Fruit fly (Drosophila melanogaster): ENCODE data around the gene Axs.

Gene Axs

dm6 chrX:16688106-16688459 lies 4.4 kb upstream of the Axs start:
- TF ChIP-seq Myc (optimal IDR thresholded peaks at IDR 0.05) = no peak
- TF ChIP-seq psq (optimal IDR thresholded peaks at IDR 0.05) = no peak
- no peak for TF ChIP-seq h (optimal IDR thresholded peaks at IDR 0.05)
- no peak for TF ChIP-seq Sin3A (optimal IDR thresholded peaks at IDR 0.05)
- no peak for TF ChIP-seq insv (optimal IDR thresholded peaks at IDR 0.05)
- TF ChIP-seq ttk (optimal IDR thresholded peaks at IDR 0.05) = no peak

DNA sequence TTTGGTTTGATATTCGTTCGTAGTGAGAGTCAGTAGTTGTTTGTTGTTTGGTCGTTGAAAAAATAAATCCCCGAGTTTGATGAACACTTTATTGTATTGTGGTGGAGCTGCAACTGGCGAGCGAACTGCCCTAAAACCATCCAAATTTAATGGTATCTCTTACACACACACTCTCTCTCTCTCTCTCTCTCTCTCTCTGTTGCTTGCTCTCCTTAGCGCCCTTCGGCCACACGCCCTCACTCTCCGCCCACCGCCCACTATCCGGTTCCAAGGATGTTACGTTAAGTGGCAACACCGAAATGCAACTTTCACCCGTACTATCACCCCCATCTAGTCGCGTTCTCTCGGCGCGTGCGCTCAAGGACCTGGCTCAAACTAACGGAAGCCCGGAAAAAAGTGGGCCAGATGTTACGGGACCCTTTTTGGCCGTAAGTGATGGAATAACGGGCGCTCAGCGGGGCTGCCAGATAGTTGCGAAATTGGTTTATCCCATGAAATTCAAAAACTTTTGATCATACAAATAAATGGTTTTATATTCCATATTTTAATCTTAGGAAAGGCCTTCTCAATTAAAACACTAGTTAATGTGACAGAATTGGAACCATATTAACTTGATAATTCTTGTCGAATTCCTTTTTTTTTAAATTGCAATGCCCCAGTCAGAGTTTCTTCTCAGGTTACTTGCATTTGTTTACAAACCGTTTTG lies 3.9 kb upstream of the Axs start:
- TF ChIP-seq insv (optimal IDR thresholded peaks at IDR 0.05) (no peak), h (optimal IDR thresholded peaks at IDR 0.05) (no peak), psq (optimal IDR thresholded peaks at IDR 0.05) (no peak), ttk (optimal IDR thresholded peaks at IDR 0.05) (no peak), Myc (optimal IDR thresholded peaks at IDR 0.05) (no peak), Sin3A (optimal IDR thresholded peaks at IDR 0.05) (no peak)

DNA sequence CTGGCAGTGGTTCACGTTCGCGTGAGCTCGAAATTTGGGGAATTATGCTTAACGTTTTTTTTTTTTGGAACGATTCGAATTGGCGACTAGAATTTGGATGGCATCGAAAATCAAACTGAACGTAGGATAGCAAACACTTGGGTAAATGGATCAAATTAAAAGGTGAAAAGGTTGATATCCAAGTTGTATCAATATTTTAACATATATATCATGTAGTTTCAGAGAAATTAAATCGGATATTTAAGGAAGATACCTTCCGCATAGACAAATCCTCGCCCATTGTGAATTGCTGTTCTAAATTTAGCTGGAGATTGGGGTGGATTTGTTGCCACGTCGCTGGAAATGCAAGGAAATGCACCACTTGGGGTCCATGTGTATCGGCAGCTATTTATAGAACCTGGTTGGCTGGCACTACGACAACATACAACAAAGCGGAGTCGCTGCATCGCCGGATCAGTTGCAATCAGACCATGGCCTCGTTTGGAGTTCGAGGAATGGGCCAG lies 4.8 kb downstream of the Axs start, which contains the start of the genes CG13010 and sing:
Gene CG13010 (minus strand): TSS at position 101 of the 503 bp plus-strand sequence.
Gene sing (plus strand): TSS at position 453 of the 503 bp plus-strand sequence.
- TF ChIP-seq ttk (optimal IDR thresholded peaks at IDR 0.05) (no peak), h (optimal IDR thresholded peaks at IDR 0.05) (no peak), Myc (optimal IDR thresholded peaks at IDR 0.05) (no peak), insv (optimal IDR thresholded peaks at IDR 0.05) (no peak), psq (optimal IDR thresholded peaks at IDR 0.05) (no peak)

- TF ChIP-seq Sin3A (optimal IDR thresholded peaks at IDR 0.05) (no peak), ttk (optimal IDR thresholded peaks at IDR 0.05) (no peak), insv (optimal IDR thresholded peaks at IDR 0.05) (no peak), psq (optimal IDR thresholded peaks at IDR 0.05) (no peak), h (optimal IDR thresholded peaks at IDR 0.05) (no peak), Myc (optimal IDR thresholded peaks at IDR 0.05) (no peak)
Observed at dm6 chrX:16677163-16677562, 6.5 kb downstream of the Axs start.

DNA sequence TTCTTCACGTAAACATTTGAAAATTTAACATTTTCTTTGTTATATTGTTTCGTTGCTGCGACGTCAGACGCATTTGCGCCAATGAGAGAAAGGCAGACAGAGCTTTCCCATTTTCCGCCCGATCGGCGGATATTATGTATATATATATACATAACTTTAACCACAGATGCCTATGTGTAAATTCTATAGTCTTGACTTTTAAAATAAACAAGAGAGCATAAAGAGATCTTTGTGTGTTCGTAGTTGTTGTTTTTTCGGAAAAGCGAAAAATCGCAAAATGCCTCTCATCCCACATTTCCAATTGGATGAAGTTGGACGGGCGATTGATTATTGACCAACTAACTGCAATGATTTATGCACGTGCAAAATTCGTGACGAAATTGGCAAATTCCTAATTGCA lies 7.0 kb downstream of the Axs start, which contains the start of gene CG13012:
Gene CG13012 (minus strand): TSS at position 101 of the 400 bp plus-strand sequence.
- no peak for TF ChIP-seq Sin3A (optimal IDR thresholded peaks at IDR 0.05)
- no peak for TF ChIP-seq ttk (optimal IDR thresholded peaks at IDR 0.05)
- TF ChIP-seq Myc (optimal IDR thresholded peaks at IDR 0.05) = no peak
- TF ChIP-seq h (optimal IDR thresholded peaks at IDR 0.05) = no peak
- no peak for TF ChIP-seq psq (optimal IDR thresholded peaks at IDR 0.05)
- no peak for TF ChIP-seq insv (optimal IDR thresholded peaks at IDR 0.05)

dm6 chrX:16674538-16674937 lies 9.2 kb downstream of the Axs start:
- TF ChIP-seq ttk (optimal IDR thresholded peaks at IDR 0.05) (no peak), insv (optimal IDR thresholded peaks at IDR 0.05) (no peak), Sin3A (optimal IDR thresholded peaks at IDR 0.05) (no peak), Myc (optimal IDR thresholded peaks at IDR 0.05) (no peak), h (optimal IDR thresholded peaks at IDR 0.05) (no peak), psq (optimal IDR thresholded peaks at IDR 0.05) (no peak)

- TF ChIP-seq psq (optimal IDR thresholded peaks at IDR 0.05) = no peak
- no peak for TF ChIP-seq insv (optimal IDR thresholded peaks at IDR 0.05)
- TF ChIP-seq ttk (optimal IDR thresholded peaks at IDR 0.05) = no peak
- TF ChIP-seq h (optimal IDR thresholded peaks at IDR 0.05) = no peak
Observed at dm6 chrX:16672904-16673303, 10.8 kb downstream of the Axs start.

dm6 chrX:16670691-16671481 lies 12.8 kb downstream of the Axs start:
- no peak for TF ChIP-seq h (optimal IDR thresholded peaks at IDR 0.05)
- no peak for TF ChIP-seq insv (optimal IDR thresholded peaks at IDR 0.05)
- TF ChIP-seq psq (optimal IDR thresholded peaks at IDR 0.05) = no peak
- no peak for TF ChIP-seq Sin3A (optimal IDR thresholded peaks at IDR 0.05)
- TF ChIP-seq Myc (optimal IDR thresholded peaks at IDR 0.05) = no peak
- no peak for TF ChIP-seq ttk (optimal IDR thresholded peaks at IDR 0.05)

- TF ChIP-seq h (optimal IDR thresholded peaks at IDR 0.05) (no peak), insv (optimal IDR thresholded peaks at IDR 0.05) (no peak), psq (optimal IDR thresholded peaks at IDR 0.05) (no peak), ttk (optimal IDR thresholded peaks at IDR 0.05) (no peak), Sin3A (optimal IDR thresholded peaks at IDR 0.05) (no peak), Myc (optimal IDR thresholded peaks at IDR 0.05) (no peak)
Observed at dm6 chrX:16670262-16670661, 13.4 kb downstream of the Axs start.

dm6 chrX:16669849-16670248 lies 13.8 kb downstream of the Axs start:
- TF ChIP-seq Myc (optimal IDR thresholded peaks at IDR 0.05) = no peak
- TF ChIP-seq Sin3A (optimal IDR thresholded peaks at IDR 0.05) = no peak
- no peak for TF ChIP-seq insv (optimal IDR thresholded peaks at IDR 0.05)
- no peak for TF ChIP-seq h (optimal IDR thresholded peaks at IDR 0.05)
- no peak for TF ChIP-seq psq (optimal IDR thresholded peaks at IDR 0.05)

- TF ChIP-seq Myc (optimal IDR thresholded peaks at IDR 0.05) = no peak
- no peak for TF ChIP-seq Sin3A (optimal IDR thresholded peaks at IDR 0.05)
- TF ChIP-seq ttk (optimal IDR thresholded peaks at IDR 0.05) = no peak
- TF ChIP-seq psq (optimal IDR thresholded peaks at IDR 0.05) = no peak
- TF ChIP-seq insv (optimal IDR thresholded peaks at IDR 0.05) = no peak
- TF ChIP-seq h (optimal IDR thresholded peaks at IDR 0.05) = no peak
Observed at dm6 chrX:16664405-16665064, 19.2 kb downstream of the Axs start, which contains the start of gene CG15865. Gene CG15865 (minus strand): TSS chrX:16664455.

DNA sequence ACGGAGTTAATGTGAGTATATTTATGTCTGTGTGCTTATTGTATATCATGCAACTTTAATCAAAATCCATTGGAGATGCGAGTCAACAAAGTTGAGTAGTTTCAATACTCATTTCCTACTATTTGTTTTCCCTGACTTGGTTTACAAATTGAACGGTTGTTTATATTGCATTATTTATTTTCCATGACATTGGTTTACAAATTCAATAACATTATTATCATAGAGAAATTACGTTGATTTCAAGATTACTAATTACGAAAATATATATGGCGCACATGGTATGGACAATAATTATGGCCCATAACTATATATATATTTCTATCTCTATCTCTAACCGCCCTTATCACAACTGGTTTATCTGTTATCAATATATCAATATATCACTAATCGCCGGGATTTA lies 23.1 kb downstream of the Axs start:
- TF ChIP-seq insv (optimal IDR thresholded peaks at IDR 0.05) (no peak), h (optimal IDR thresholded peaks at IDR 0.05) (no peak), Myc (optimal IDR thresholded peaks at IDR 0.05) (no peak), Sin3A (optimal IDR thresholded peaks at IDR 0.05) (no peak), ttk (optimal IDR thresholded peaks at IDR 0.05) (no peak), psq (optimal IDR thresholded peaks at IDR 0.05) (no peak)

Measured in Kc167 (cell line).